Worm (Caenorhabditis elegans) whole organism, L3 larva: ENCODE measurements around the gene C35A5.6.

Experiments used
- ZK546.5 ChIP-seq: sonication (generic microtip); optimal IDR thresholded peaks from 2 replicates; lab custom pipeline; 2017; ENCODE audit warnings: missing biosample characterization, missing genetic modification characterization
- ama-1 ChIP-seq: fragments of 150-350 bp; optimal IDR thresholded peaks from 2 replicates; lab custom pipeline; 2018
- ceh-28 ChIP-seq: fragments of 150-350 bp; optimal IDR thresholded peaks from 2 replicates; lab custom pipeline; 2014; ENCODE audit warnings: missing biosample characterization, missing genetic modification reagents, missing genetic modification characterization
- daf-12 ChIP-seq: fragments of 150-350 bp; optimal IDR thresholded peaks from 2 replicates; lab custom pipeline; 2014; ENCODE audit warnings: missing biosample characterization, missing genetic modification reagents, missing genetic modification characterization
- elt-1 ChIP-seq: fragments of 150-350 bp; optimal IDR thresholded peaks from 2 replicates; lab custom pipeline; 2014; ENCODE audit warnings: missing biosample characterization, missing genetic modification characterization
- elt-2 ChIP-seq: sonication (generic microtip); optimal IDR thresholded peaks from 2 replicates; lab custom pipeline; 2016; ENCODE audit warnings: missing genetic modification reagents, mild to moderate bottlenecking, missing genetic modification characterization, missing compliant biosample characterization
- elt-3 ChIP-seq, 3 experiments: fragments of 150-350 bp in 1 of 3; sonication (generic microtip) in 2 of 3; optimal IDR thresholded peaks; 2 replicates in 2 of 3; 4 replicates in 1 of 3; lab custom pipeline; 2014 to 2017; ENCODE audit warnings: missing biosample characterization in 3 of 3, missing genetic modification characterization in 3 of 3
- eor-1 ChIP-seq, 2 experiments: fragments of 150-350 bp; optimal IDR thresholded peaks; 2 replicates each; lab custom pipeline; 2014 to 2018; ENCODE audit warnings: missing biosample characterization in 2 of 2, missing genetic modification characterization in 2 of 2
- fkh-10 ChIP-seq: sonication (generic microtip); optimal IDR thresholded peaks from 2 replicates; lab custom pipeline; 2017; ENCODE audit warnings: missing biosample characterization, missing genetic modification reagents, missing genetic modification characterization
- fkh-2 ChIP-seq: fragments of 150-350 bp; optimal IDR thresholded peaks from 2 replicates; lab custom pipeline; 2014; ENCODE audit warnings: missing biosample characterization, missing genetic modification reagents, missing genetic modification characterization
- hmg-11 ChIP-seq: sonication (generic microtip); optimal IDR thresholded peaks from 2 replicates; lab custom pipeline; 2016; ENCODE audit warnings: missing genetic modification characterization, missing compliant biosample characterization
- lin-15B ChIP-seq: fragments of 150-350 bp; optimal IDR thresholded peaks from 2 replicates; lab custom pipeline; 2014; ENCODE audit warnings: missing biosample characterization, missing genetic modification characterization
- mdl-1 ChIP-seq: fragments of 150-350 bp; optimal IDR thresholded peaks from 2 replicates; lab custom pipeline; 2014; ENCODE audit warnings: missing biosample characterization, missing genetic modification characterization
- mml-1 ChIP-seq: fragments of 150-350 bp; sonication (generic microtip); optimal IDR thresholded peaks from 3 replicates; lab custom pipeline; 2014; ENCODE audit warnings: missing biosample characterization, missing genetic modification characterization
- nfya-1 ChIP-seq: sonication (generic microtip); optimal IDR thresholded peaks from 2 replicates; lab custom pipeline; 2017; ENCODE audit warnings: missing genetic modification characterization, mild to moderate bottlenecking, missing compliant biosample characterization, antibody characterized with exemption, moderate library complexity; ENCODE audit not compliant: insufficient read depth
- nhr-11 ChIP-seq: fragments of 150-350 bp; optimal IDR thresholded peaks from 2 replicates; lab custom pipeline; 2014; ENCODE audit warnings: missing biosample characterization, missing genetic modification characterization
- nhr-25 ChIP-seq: sonication (generic microtip); optimal IDR thresholded peaks from 2 replicates; lab custom pipeline; 2017; ENCODE audit warnings: missing biosample characterization, missing genetic modification characterization
- nhr-28 ChIP-seq: fragments of 150-350 bp; optimal IDR thresholded peaks from 2 replicates; lab custom pipeline; 2014; ENCODE audit warnings: missing biosample characterization, missing genetic modification characterization
- nhr-67 ChIP-seq: fragments of 150-350 bp; optimal IDR thresholded peaks from 2 replicates; lab custom pipeline; 2014; ENCODE audit warnings: missing biosample characterization, missing genetic modification characterization
- nhr-77 ChIP-seq: fragments of 150-350 bp; optimal IDR thresholded peaks from 2 replicates; lab custom pipeline; 2014; ENCODE audit warnings: missing biosample characterization, missing genetic modification characterization
- pha-4 ChIP-seq: fragments of 150-350 bp; optimal IDR thresholded peaks from 2 replicates; lab custom pipeline; 2014; ENCODE audit warnings: missing biosample characterization, missing genetic modification reagents, missing genetic modification characterization
- pqm-1 ChIP-seq: fragments of 150-350 bp; optimal IDR thresholded peaks from 2 replicates; lab custom pipeline; 2017; ENCODE audit warnings: missing biosample characterization, missing genetic modification characterization, inconsistent platforms
- skn-1 ChIP-seq: fragments of 150-350 bp; optimal IDR thresholded peaks from 2 replicates; lab custom pipeline; 2014; ENCODE audit warnings: missing biosample characterization, missing genetic modification characterization
- snpc-4 ChIP-seq: fragments of 150-350 bp; optimal IDR thresholded peaks from 2 replicates; lab custom pipeline; 2014; ENCODE audit warnings: missing biosample characterization, missing genetic modification characterization
- tbx-2 ChIP-seq: sonication (generic microtip); optimal IDR thresholded peaks from 2 replicates; lab custom pipeline; 2016; ENCODE audit warnings: mild to moderate bottlenecking, missing genetic modification characterization, missing compliant biosample characterization
- unc-39 ChIP-seq: sonication (generic microtip); optimal IDR thresholded peaks from 4 replicates; lab custom pipeline; 2017; ENCODE audit warnings: missing biosample characterization, missing genetic modification characterization
- unc-62 ChIP-seq: fragments of 150-350 bp; sonication (generic microtip); optimal IDR thresholded peaks from 4 replicates; lab custom pipeline; 2014; ENCODE audit warnings: missing biosample characterization, missing genetic modification reagents, missing genetic modification characterization
- zag-1 ChIP-seq: fragments of 150-350 bp; optimal IDR thresholded peaks from 2 replicates; lab custom pipeline; 2014; ENCODE audit warnings: missing biosample characterization, missing genetic modification characterization
- ztf-4 ChIP-seq: fragments of 150-350 bp; optimal IDR thresholded peaks from 2 replicates; lab custom pipeline; 2014; ENCODE audit warnings: missing biosample characterization, missing genetic modification characterization

The C35A5.6 gene

DNA sequence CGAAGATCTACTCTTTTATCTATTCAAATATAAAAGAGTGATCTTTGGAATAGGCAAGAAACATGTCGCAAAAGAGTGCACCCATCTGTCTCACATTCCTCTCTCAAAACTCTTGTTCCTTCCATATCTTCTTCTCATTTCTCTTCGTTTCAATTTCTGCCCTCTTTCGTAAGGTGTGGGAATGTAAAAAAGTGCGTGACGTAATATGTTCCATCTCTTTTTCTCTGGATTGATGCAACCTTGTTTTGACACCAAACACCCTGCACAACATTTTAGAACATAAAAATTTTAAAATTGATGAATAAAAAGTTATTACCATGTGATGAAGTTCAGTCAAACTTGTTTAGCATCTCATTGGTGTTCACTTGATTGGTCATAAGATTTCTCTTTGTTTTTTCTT is 41.8 kb upstream of the C35A5.6 start:
- TF ChIP-seq nfya-1 (tag; lab: Kevin White, UChicago) (peak; percentile 20), hmg-11 (tag; lab: Kevin White, UChicago) (no peak), snpc-4 (tag; lab: Kevin White, UChicago) (no peak)
- TF ChIP-seq, all 47 proteins: peak for 1

DNA sequence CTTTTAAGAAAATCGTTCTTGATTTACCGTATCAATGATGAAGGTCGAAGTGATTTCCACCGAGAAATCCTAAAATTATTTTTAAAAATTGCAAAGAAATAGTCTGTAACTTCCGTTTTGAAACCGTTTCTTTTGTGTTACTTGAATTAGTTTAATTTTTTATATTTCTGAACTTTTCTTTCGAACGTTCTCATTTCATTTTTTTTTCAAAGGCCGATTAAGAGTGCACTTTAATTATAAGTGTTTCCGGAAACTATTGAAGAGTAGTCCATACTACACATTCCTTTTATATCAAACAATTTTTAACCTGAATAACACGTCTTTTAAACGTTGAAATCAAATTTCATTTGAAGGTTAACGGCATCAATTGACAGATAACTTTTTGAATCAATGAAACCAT is 41.3 kb upstream of the C35A5.6 start:
- TF ChIP-seq nhr-28 (no peak), lin-15B (tag; lab: Kevin White, UChicago) (no peak), unc-39 (tag; lab: Kevin White, UChicago) (no peak), snpc-4 (tag; lab: Kevin White, UChicago) (no peak), mdl-1 (tag; lab: Kevin White, UChicago) (no peak), daf-12 (no peak), mml-1 (tag; lab: Kevin White, UChicago) (no peak), ztf-4 (tag; lab: Kevin White, UChicago) (no peak), fkh-2 (no peak), nhr-67 (tag; lab: Kevin White, UChicago) (no peak), eor-1 (tag; optimal IDR thresholded peaks at IDR 0.05; lab: Kevin White, UChicago) (no peak), nhr-77 (no peak), skn-1 (tag; lab: Kevin White, UChicago) (no peak), hmg-11 (tag; lab: Kevin White, UChicago) (no peak), pqm-1 (tag; lab: Kevin White, UChicago) (no peak), ZK546.5 (no peak), zag-1 (tag; lab: Kevin White, UChicago) (no peak), elt-3 (tag; optimal IDR thresholded peaks at IDR 0.05; lab: Kevin White, UChicago) (no peak), unc-62 (no peak)

DNA sequence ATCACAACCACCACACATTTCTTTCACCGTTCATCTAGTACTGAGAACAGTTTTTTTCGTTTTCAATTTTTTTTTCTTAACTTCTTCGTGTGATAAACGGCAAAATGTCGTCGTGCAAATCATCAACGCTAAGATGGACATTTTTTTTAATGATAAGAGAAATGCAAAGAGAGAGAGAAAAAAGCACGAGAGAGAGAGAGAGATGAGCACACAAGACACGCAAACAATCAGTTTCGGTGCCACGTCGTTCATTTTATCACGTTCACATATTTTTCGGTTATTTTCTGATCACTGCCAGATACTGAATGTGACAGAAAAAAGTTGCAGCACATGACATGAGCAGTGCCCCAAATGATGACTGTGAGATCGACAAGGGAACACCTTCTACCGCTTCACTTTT is 40.7 kb upstream of the C35A5.6 start, which contains the start of gene egl-9:
TSS of gene egl-9 (plus strand) at position 328 of the 400 bp plus-strand sequence.
- peak; percentile 70 for TF ChIP-seq pha-4 (tag; lab: Kevin White, UChicago)
- TF ChIP-seq zag-1 (tag; lab: Kevin White, UChicago) = no peak
- TF ChIP-seq ama-1 (lab: Kevin White, UChicago) = peak; percentile 84
- TF ChIP-seq nfya-1 (tag; lab: Kevin White, UChicago) = peak; percentile 31
- TF ChIP-seq fkh-2 = no peak
- peak; percentile 61 for TF ChIP-seq pqm-1 (tag; lab: Kevin White, UChicago)
- peak; percentile 83 for TF ChIP-seq elt-2
- TF ChIP-seq eor-1 (tag; optimal IDR thresholded peaks at IDR 0.05; lab: Kevin White, UChicago) = no peak
- no peak for TF ChIP-seq elt-3 (tag; optimal IDR thresholded peaks at IDR 0.05; lab: Kevin White, UChicago)

DNA sequence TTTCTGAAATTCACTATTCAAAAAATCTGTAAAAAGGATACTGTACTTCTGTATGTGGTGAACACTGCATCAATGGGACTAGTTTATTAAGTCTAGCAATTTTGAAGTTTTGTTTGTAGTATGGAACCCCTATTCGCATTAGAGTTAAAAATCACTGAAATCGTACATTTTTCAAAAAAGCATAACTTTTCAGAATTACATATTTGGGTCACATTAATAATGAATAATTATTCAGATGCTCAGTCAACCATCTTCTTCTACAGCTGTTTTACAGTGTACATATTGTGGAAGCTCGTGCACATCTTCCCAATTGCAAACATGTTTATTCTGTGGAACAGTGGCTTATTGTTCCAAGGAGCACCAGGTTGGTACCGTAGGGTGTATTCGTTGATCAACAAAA is 40.2 kb upstream of the C35A5.6 start:
- TF ChIP-seq ama-1 (lab: Kevin White, UChicago) (peak; percentile 61), tbx-2 (tag; lab: Kevin White, UChicago) (no peak)
- TF ChIP-seq, all 47 proteins: peak for 1

DNA sequence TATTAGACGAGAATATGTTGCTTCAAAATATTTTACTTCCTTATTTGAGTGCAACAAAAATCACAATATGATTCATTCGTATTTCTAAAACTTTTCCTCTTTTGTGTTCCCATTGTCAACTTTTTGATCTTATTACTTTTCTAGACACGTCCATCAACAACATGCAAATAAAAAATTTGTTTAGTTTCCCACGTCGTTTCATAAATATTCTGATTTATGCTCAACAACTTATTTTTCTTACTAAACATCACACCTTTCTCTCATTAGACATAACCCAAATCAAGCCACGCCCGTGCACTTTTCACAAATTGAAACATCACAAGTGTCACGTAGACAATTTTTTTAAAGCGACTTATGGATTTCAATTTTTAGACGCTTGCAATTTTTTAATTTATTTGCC is 39.1 kb upstream of the C35A5.6 start:
- TF ChIP-seq elt-3 (tag; optimal IDR thresholded peaks at IDR 0.05; lab: Kevin White, UChicago) = no peak
- TF ChIP-seq elt-2 = no peak
- no peak for TF ChIP-seq elt-1
- TF ChIP-seq nhr-11 (tag; lab: Kevin White, UChicago) = no peak
- no peak for TF ChIP-seq zag-1 (tag; lab: Kevin White, UChicago)
- TF ChIP-seq fkh-10 (GFP tag; lab: Kevin White, UChicago) = no peak
- TF ChIP-seq nhr-25 (tag; lab: Kevin White, UChicago) = no peak
- no peak for TF ChIP-seq ceh-28
- TF ChIP-seq, all 47 proteins: peak for 0

DNA sequence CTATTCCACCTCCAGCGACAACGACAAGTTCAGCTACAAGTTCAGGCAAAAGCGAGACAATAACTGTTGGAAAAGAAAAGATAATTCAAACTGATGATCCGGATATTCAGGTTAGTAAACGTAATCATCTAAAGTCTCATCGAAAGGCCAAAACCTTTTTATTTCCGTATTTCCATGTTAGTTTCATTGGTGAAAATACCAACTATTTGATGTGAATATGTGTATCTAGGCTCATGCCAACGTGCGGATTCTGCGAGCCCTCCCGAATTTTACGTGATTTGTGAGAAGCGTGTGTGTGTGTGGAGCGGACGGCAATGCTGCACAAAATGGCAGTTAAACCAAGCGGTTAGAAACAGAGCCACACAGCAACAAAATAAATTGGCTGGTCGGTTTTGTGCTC is 37.9 kb upstream of the C35A5.6 start:
- TF ChIP-seq nhr-11 (tag; lab: Kevin White, UChicago) = no peak
- TF ChIP-seq pha-4 (tag; lab: Kevin White, UChicago) = peak; percentile 13
- TF ChIP-seq ama-1 (lab: Kevin White, UChicago) = peak; percentile 21
